Worm (Caenorhabditis elegans) whole organism, L2 larva: Measurements from ENCODE around the gene T24B8.3.

Experiments used
- C34F6.9 ChIP-seq: fragments of 150-350 bp; optimal IDR thresholded peaks from 2 replicates; lab custom pipeline; 2014; ENCODE audit warnings: missing biosample characterization, missing genetic modification characterization
- F13H6.1 ChIP-seq: sonication (generic microtip); optimal IDR thresholded peaks from 2 replicates; lab custom pipeline; 2016; ENCODE audit warnings: missing genetic modification characterization, missing compliant biosample characterization
- R02D3.7 ChIP-seq: fragments of 150-350 bp; optimal IDR thresholded peaks from 2 replicates; lab custom pipeline; 2014; ENCODE audit warnings: missing biosample characterization, missing genetic modification characterization
- Y55F3AM.14 ChIP-seq: fragments of 200-800 bp; sonication (Bioruptor generic); optimal IDR thresholded peaks from 2 replicates; lab custom pipeline; 2018; ENCODE audit warnings: mild to moderate bottlenecking, missing genetic modification characterization, missing compliant biosample characterization
- ZK546.5 ChIP-seq: sonication (generic microtip); optimal IDR thresholded peaks from 2 replicates; lab custom pipeline; 2017; ENCODE audit warnings: missing biosample characterization, missing genetic modification characterization
- ama-1 ChIP-seq: fragments of 150-350 bp; optimal IDR thresholded peaks from 2 replicates; lab custom pipeline; 2018; ENCODE audit warnings: inconsistent platforms
- blmp-1 ChIP-seq: sonication (generic microtip); optimal IDR thresholded peaks from 2 replicates; lab custom pipeline; 2017; ENCODE audit warnings: missing genetic modification characterization, mild to moderate bottlenecking, missing compliant biosample characterization, antibody characterized with exemption, moderate library complexity; ENCODE audit not compliant: insufficient read depth
- ceh-16 ChIP-seq: fragments of 150-350 bp; optimal IDR thresholded peaks from 2 replicates; lab custom pipeline; 2014; ENCODE audit warnings: missing biosample characterization, missing genetic modification characterization
- crh-2 ChIP-seq: sonication (generic microtip); optimal IDR thresholded peaks from 2 replicates; lab custom pipeline; 2017; ENCODE audit warnings: missing biosample characterization, missing genetic modification characterization
- dmd-4 ChIP-seq: sonication (generic microtip); optimal IDR thresholded peaks from 2 replicates; lab custom pipeline; 2017; ENCODE audit warnings: missing biosample characterization, missing genetic modification characterization
- elt-3 ChIP-seq: sonication (generic microtip); optimal IDR thresholded peaks from 2 replicates; lab custom pipeline; 2017; ENCODE audit warnings: missing biosample characterization, missing genetic modification characterization
- fos-1 ChIP-seq: fragments of 150-350 bp; optimal IDR thresholded peaks from 2 replicates; lab custom pipeline; 2014; ENCODE audit warnings: missing biosample characterization, missing genetic modification characterization
- gmeb-1 ChIP-seq: fragments of 150-350 bp; optimal IDR thresholded peaks from 2 replicates; lab custom pipeline; 2014; ENCODE audit warnings: missing biosample characterization, missing genetic modification characterization
- lin-11 ChIP-seq: fragments of 150-350 bp; sonication (generic microtip); optimal IDR thresholded peaks from 2 replicates; lab custom pipeline; 2014; ENCODE audit warnings: missing biosample characterization, missing genetic modification characterization, inconsistent platforms, mixed read lengths
- lin-39 ChIP-seq: fragments of 150-350 bp; optimal IDR thresholded peaks from 2 replicates; lab custom pipeline; 2014; ENCODE audit warnings: missing biosample characterization, missing genetic modification reagents, missing genetic modification characterization
- lsy-2 ChIP-seq, 2 experiments: fragments of 150-350 bp in 1 of 2; sonication (generic microtip) in 1 of 2; optimal IDR thresholded peaks; 2 replicates each; lab custom pipeline; 2014 to 2017; ENCODE audit warnings: missing biosample characterization in 2 of 2, missing genetic modification characterization in 2 of 2
- mab-5 ChIP-seq: fragments of 150-350 bp; optimal IDR thresholded peaks from 2 replicates; lab custom pipeline; 2014; ENCODE audit warnings: missing biosample characterization, missing genetic modification characterization
- mbf-1 ChIP-seq: sonication (generic microtip); optimal IDR thresholded peaks from 2 replicates; lab custom pipeline; 2017; ENCODE audit warnings: missing biosample characterization, missing genetic modification characterization
- mdl-1 ChIP-seq, 2 experiments: fragments of 150-350 bp in 1 of 2; sonication (generic microtip) in 1 of 2; optimal IDR thresholded peaks; 2 replicates each; lab custom pipeline; 2017; ENCODE audit warnings: missing biosample characterization in 2 of 2, missing genetic modification characterization in 2 of 2
- nhr-11 ChIP-seq: fragments of 150-350 bp; optimal IDR thresholded peaks from 2 replicates; lab custom pipeline; 2014; ENCODE audit warnings: missing biosample characterization, missing genetic modification characterization
- nhr-12 ChIP-seq: fragments of 150-350 bp; optimal IDR thresholded peaks from 2 replicates; lab custom pipeline; 2014; ENCODE audit warnings: missing biosample characterization, missing genetic modification characterization
- nhr-129 ChIP-seq: fragments of 150-350 bp; optimal IDR thresholded peaks from 2 replicates; lab custom pipeline; 2014; ENCODE audit warnings: missing biosample characterization, missing genetic modification characterization
- nhr-21 ChIP-seq: fragments of 150-350 bp; optimal IDR thresholded peaks from 2 replicates; lab custom pipeline; 2014; ENCODE audit warnings: missing biosample characterization, missing genetic modification characterization
- nhr-23 ChIP-seq: fragments of 150-350 bp; optimal IDR thresholded peaks from 2 replicates; lab custom pipeline; 2014; ENCODE audit warnings: missing biosample characterization, missing genetic modification reagents, missing genetic modification characterization
- nhr-237 ChIP-seq: fragments of 150-350 bp; optimal IDR thresholded peaks from 2 replicates; lab custom pipeline; 2014; ENCODE audit warnings: missing biosample characterization, missing genetic modification characterization
- nhr-25 ChIP-seq: fragments of 150-350 bp; sonication (generic microtip); optimal IDR thresholded peaks from 3 replicates; lab custom pipeline; 2014; ENCODE audit warnings: missing biosample characterization, missing genetic modification characterization
- nhr-6 ChIP-seq: fragments of 150-350 bp; optimal IDR thresholded peaks from 2 replicates; lab custom pipeline; 2014; ENCODE audit warnings: missing biosample characterization, missing genetic modification characterization
- nhr-77 ChIP-seq: fragments of 150-350 bp; optimal IDR thresholded peaks from 2 replicates; lab custom pipeline; 2014; ENCODE audit warnings: missing biosample characterization, missing genetic modification characterization
- peb-1 ChIP-seq: fragments of 150-350 bp; optimal IDR thresholded peaks from 2 replicates; lab custom pipeline; 2014; ENCODE audit warnings: missing biosample characterization, missing genetic modification characterization
- sem-4 ChIP-seq: fragments of 150-350 bp; optimal IDR thresholded peaks from 2 replicates; lab custom pipeline; 2014; ENCODE audit warnings: missing biosample characterization, missing genetic modification reagents, missing genetic modification characterization
- skn-1 ChIP-seq: sonication (generic microtip); optimal IDR thresholded peaks from 2 replicates; lab custom pipeline; 2017; ENCODE audit warnings: missing biosample characterization, missing genetic modification characterization
- sma-3 ChIP-seq: sonication (generic microtip); optimal IDR thresholded peaks from 2 replicates; lab custom pipeline; 2016; ENCODE audit warnings: missing genetic modification reagents, missing genetic modification characterization, missing compliant biosample characterization
- sma-9 ChIP-seq, 2 experiments: fragments of 150-350 bp in 1 of 2; sonication (generic microtip) in 1 of 2; optimal IDR thresholded peaks; 2 replicates each; lab custom pipeline; 2014 to 2016; ENCODE audit warnings: missing genetic modification characterization in 2 of 2, mild to moderate bottlenecking in 1 of 2, missing biosample characterization in 1 of 2, missing compliant biosample characterization in 1 of 2, missing genetic modification reagents in 1 of 2, moderate library complexity in 1 of 2
- unc-39 ChIP-seq: fragments of 150-350 bp; optimal IDR thresholded peaks from 2 replicates; lab custom pipeline; 2014; ENCODE audit warnings: missing biosample characterization, missing genetic modification characterization
- unc-55 ChIP-seq: fragments of 150-350 bp; sonication (generic microtip); optimal IDR thresholded peaks from 3 replicates; lab custom pipeline; 2014; ENCODE audit warnings: missing biosample characterization, missing genetic modification reagents, missing genetic modification characterization
- unc-62 ChIP-seq: fragments of 150-350 bp; optimal IDR thresholded peaks from 2 replicates; lab custom pipeline; 2014; ENCODE audit warnings: missing biosample characterization, missing genetic modification reagents, missing genetic modification characterization
- zag-1 ChIP-seq: fragments of 150-350 bp; optimal IDR thresholded peaks from 2 replicates; lab custom pipeline; 2014; ENCODE audit warnings: missing biosample characterization, missing genetic modification characterization
- ztf-1 ChIP-seq: fragments of 200-800 bp; sonication (Bioruptor generic); conservative IDR thresholded peaks from 2 replicates; pipeline ENCODE4 v1.3.6; 2022; ENCODE audit warnings: missing genetic modification characterization, missing compliant biosample characterization
- ztf-11 ChIP-seq: sonication (generic microtip); optimal IDR thresholded peaks from 2 replicates; lab custom pipeline; 2017; ENCODE audit warnings: missing biosample characterization, missing genetic modification characterization
- ztf-4 ChIP-seq: fragments of 150-350 bp; optimal IDR thresholded peaks from 2 replicates; lab custom pipeline; 2014; ENCODE audit warnings: missing biosample characterization, missing genetic modification characterization

The T24B8.3 gene

DNA sequence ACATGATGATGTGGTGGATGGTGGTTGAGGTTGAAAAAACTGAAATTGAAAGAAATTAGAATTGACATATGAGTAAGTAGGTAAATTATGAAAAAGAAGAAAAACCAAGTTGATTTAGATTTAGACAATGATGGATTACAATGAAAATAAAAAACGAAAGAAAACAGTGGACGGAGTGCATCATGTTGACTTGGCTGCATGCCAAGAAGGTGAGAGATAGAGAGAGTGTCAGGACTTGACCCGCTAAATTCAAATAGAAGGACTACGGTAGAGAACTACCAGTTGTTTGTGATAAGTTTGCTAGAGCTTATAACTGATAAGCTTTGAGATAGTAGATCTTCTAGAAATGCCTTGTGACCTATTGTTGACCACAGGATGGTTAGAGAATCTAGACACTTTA is at the start of gene T24B8.3:
T24B8.3 (minus strand) TSS at position 39 of the 400 bp plus-strand sequence.
- TF ChIP-seq ama-1 (lab: Kevin White, UChicago) (peak; percentile 21), ceh-16 (no peak), nhr-23 (no peak), mdl-1 (tag; optimal IDR thresholded peaks at IDR 0.05; lab: Kevin White, UChicago) (no peak), gmeb-1 (tag; lab: Kevin White, UChicago) (peak; percentile 4), unc-39 (tag; lab: Kevin White, UChicago) (no peak), dmd-4 (no peak), nhr-237 (no peak), sma-9 (GFP tag; optimal IDR thresholded peaks at IDR 0.05; lab: Kevin White, UChicago) (peak; percentile 51), sma-9 (tag; optimal IDR thresholded peaks at IDR 0.05; lab: Kevin White, UChicago) (no peak), Y55F3AM.14 (no peak), nhr-12 (tag; lab: Kevin White, UChicago) (no peak), unc-62 (GFP tag; lab: Kevin White, UChicago) (no peak), peb-1 (tag; lab: Kevin White, UChicago) (no peak), nhr-6 (tag; lab: Kevin White, UChicago) (peak; percentile 20), mbf-1 (tag; lab: Kevin White, UChicago) (no peak), nhr-11 (tag; lab: Kevin White, UChicago) (no peak), sem-4 (no peak), ztf-1 (GFP tag; lab: Robert Waterston, UW) (no peak), blmp-1 (no peak), lsy-2 (tag; optimal IDR thresholded peaks at IDR 0.05; lab: Kevin White, UChicago) (peak in 1 of 2 experiments; percentile 50), ztf-4 (tag; lab: Kevin White, UChicago) (no peak), nhr-129 (tag; lab: Kevin White, UChicago) (peak; percentile 27), crh-2 (tag; lab: Kevin White, UChicago) (no peak), fos-1 (tag; lab: Kevin White, UChicago) (no peak), skn-1 (tag; lab: Kevin White, UChicago) (no peak), elt-3 (tag; lab: Kevin White, UChicago) (no peak), sma-3 (no peak), nhr-21 (no peak)

DNA sequence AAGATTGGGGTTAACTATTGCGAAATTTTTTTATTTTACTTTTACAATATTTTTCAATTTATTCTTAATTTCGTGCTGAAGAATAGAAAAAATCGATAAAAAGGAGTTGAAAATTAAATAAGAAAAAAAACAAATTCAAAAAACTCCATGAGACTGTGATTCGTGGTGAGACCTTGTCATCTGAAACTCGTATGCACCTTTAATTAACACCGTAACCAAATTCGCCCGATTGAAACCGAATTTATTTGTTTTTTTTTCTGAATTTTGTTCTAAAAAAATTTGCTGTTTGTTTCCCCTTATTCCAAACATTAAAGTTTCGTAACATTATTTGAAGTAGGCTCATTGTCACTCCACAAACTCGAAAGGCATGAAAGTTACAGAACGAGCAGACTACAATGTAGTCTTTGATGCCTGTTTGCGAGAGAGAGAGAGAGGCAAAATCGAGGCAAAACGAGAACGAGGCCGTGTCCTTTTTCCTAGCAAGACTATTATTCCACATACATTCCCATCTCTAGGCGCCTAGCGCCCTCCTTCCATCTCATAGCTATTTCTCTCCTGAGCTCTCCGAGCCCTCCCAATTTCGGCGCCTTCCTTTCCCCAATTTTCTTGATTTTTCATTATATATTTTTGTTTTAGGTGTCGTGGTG is 48.1 kb upstream of the T24B8.3 start, which contains the start of gene T24H10.4:
T24H10.4 (plus strand) TSS at position 630 of the 647 bp plus-strand sequence.
- TF ChIP-seq nhr-129 (tag; lab: Kevin White, UChicago) = peak; percentile 60
- no peak for TF ChIP-seq nhr-25 (tag; lab: Kevin White, UChicago)
- TF ChIP-seq lsy-2 (tag; optimal IDR thresholded peaks at IDR 0.05; lab: Kevin White, UChicago) = peak in 1 of 2 experiments; percentile 13
- peak; percentile 18 for TF ChIP-seq F13H6.1 (tag; lab: Kevin White, UChicago)
- peak; percentile 37 for TF ChIP-seq C34F6.9 (tag; lab: Kevin White, UChicago)
- no peak for TF ChIP-seq ZK546.5 (tag; lab: Kevin White, UChicago)

DNA sequence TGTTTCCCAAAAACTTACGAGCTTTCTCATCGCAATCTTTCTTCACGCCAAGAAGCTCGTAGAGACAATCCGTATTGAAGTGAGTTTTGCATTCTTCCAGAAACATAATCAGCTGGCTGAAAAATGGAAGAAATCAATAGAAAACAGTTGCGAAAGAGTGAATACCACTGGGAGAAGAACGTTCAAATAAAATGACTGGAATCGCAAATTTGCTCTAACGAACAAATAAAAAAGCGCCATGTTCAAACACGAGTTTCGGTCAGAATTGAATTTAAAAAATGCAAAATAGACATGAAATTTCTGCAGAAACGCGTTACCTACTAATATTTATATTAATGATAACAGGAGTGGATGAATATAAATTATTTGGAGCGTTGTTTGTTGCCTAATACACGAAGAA is 47.5 kb upstream of the T24B8.3 start, which contains the start of gene dnj-23:
dnj-23 (minus strand) TSS at position 158 of the 400 bp plus-strand sequence.
- TF ChIP-seq lin-11 (tag; lab: Kevin White, UChicago) (no peak), crh-2 (tag; lab: Kevin White, UChicago) (peak; percentile 22), nhr-129 (tag; lab: Kevin White, UChicago) (peak; percentile 25), dmd-4 (no peak), fos-1 (tag; lab: Kevin White, UChicago) (peak; percentile 1), C34F6.9 (tag; lab: Kevin White, UChicago) (peak; percentile 47), unc-39 (tag; lab: Kevin White, UChicago) (no peak), lsy-2 (tag; optimal IDR thresholded peaks at IDR 0.05; lab: Kevin White, UChicago) (peak in 1 of 2 experiments; percentile 41), unc-55 (peak; percentile 63), nhr-23 (no peak), gmeb-1 (tag; lab: Kevin White, UChicago) (peak; percentile 79)

DNA sequence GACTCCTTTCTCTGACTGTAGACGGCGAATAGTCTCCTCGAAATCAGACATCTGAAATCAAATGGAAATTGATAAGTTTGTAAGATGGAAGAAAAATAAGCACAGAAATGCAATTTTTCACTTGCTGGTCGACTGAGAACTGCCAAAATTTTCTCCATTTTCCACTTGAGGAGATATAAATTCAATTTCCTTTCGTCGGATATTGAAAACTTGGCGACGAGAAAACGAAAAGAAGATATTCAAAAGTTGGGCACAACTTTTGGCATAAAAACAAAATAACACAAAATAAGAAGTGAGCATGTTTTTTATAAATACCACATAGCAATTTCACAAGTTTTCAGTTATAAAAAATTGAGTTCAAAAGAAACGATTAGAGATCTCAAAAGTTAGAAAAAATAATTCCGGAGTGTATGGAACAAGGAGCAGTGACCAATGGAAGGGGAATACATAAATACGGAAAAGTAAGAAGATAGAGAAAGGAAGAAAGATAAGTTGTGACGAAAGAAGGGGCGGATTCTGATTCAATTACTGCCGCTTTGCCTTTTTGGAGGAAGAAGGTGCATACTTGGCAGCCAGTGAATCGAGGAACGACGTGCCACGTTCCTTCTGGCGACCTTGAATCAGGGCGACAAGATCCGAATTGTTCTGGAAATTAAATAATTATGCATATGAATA is 46.3 kb upstream of the T24B8.3 start, which contains the start of gene dyrb-1:
dyrb-1 (minus strand) TSS at position 51 of the 675 bp plus-strand sequence.
- no peak for TF ChIP-seq skn-1 (tag; lab: Kevin White, UChicago)
- no peak for TF ChIP-seq nhr-11 (tag; lab: Kevin White, UChicago)
- no peak for TF ChIP-seq unc-39 (tag; lab: Kevin White, UChicago)
- no peak for TF ChIP-seq mdl-1 (tag; optimal IDR thresholded peaks at IDR 0.05; lab: Kevin White, UChicago)
- no peak for TF ChIP-seq ztf-1 (GFP tag; lab: Robert Waterston, UW)
- TF ChIP-seq sem-4 = no peak
- no peak for TF ChIP-seq mbf-1 (tag; lab: Kevin White, UChicago)
- TF ChIP-seq lin-39 (tag; lab: Kevin White, UChicago) = no peak
- TF ChIP-seq mab-5 (tag; lab: Kevin White, UChicago) = no peak
- no peak for TF ChIP-seq ztf-4 (tag; lab: Kevin White, UChicago)
- no peak for TF ChIP-seq zag-1 (tag; lab: Kevin White, UChicago)
- TF ChIP-seq C34F6.9 (tag; lab: Kevin White, UChicago) = no peak
- no peak for TF ChIP-seq nhr-12 (tag; lab: Kevin White, UChicago)
- no peak for TF ChIP-seq sma-9 (GFP tag; optimal IDR thresholded peaks at IDR 0.05; lab: Kevin White, UChicago)
- TF ChIP-seq sma-9 (tag; optimal IDR thresholded peaks at IDR 0.05; lab: Kevin White, UChicago) = no peak
- no peak for TF ChIP-seq ztf-11
- no peak for TF ChIP-seq peb-1 (tag; lab: Kevin White, UChicago)
- TF ChIP-seq ama-1 (lab: Kevin White, UChicago) = no peak
- no peak for TF ChIP-seq lin-11 (tag; lab: Kevin White, UChicago)
- no peak for TF ChIP-seq R02D3.7 (tag; lab: Kevin White, UChicago)
- no peak for TF ChIP-seq nhr-77
